Worm (Caenorhabditis elegans): ENCODE results near the gene fbxa-210.

The fbxa-210 gene

DNA sequence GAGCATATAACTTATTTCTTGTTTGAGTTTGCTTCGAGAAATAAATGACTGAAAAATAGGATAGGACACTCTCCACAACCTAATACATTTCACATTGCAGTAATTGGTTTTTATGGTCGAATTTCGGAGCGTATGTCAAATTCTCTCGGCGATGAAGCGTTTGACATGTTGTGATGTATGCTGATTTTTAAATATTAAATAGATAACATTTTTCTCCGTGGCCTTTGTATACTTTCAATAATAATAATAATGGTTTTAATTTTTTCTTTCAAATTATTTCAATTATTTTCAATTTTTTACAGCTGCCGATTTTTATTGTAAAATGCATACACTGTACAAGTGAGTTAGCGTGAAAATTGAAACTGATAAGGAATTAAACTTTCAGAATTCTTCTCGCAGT is 20.9 kb downstream of the fbxa-210 start, which contains the start of gene C14A6.3:
Gene C14A6.3 (plus strand): TSS at position 301 of the 400 bp plus-strand sequence.
- TF ChIP-seq pqm-1 (tag; optimal IDR thresholded peaks at IDR 0.05) (peak; percentile 39), ceh-32 (tag; optimal IDR thresholded peaks at IDR 0.05; ENCODE audit: poor library complexity) (no peak)

DNA sequence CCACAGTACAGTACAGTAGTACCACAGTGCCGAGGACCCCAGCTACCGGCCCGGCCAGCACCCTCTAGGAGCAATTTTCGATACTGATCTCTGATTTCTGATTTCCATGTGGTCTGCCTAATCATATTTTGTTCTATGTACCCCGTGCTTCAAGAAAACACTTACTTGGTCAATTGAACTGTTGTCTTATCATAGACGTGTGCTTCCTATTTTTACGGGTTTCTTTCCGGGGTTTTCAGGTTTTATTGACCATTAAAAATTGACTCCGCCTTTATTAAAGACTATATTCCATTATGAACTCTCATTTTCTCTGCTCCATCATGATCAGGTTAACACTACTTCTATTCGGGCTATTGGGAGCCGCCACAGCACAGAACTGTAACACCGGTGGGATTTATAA is 32.5 kb downstream of the fbxa-210 start, which contains the start of gene clec-48:
Gene clec-48 (plus strand): TSS at position 320 of the 400 bp plus-strand sequence.
- TF ChIP-seq php-3 (GFP tag; IDR thresholded peaks at IDR 0.05) (peak; percentile 95), nhr-28 (tag; optimal IDR thresholded peaks at IDR 0.05) (peak; percentile 41), daf-16 (GFP tag; optimal IDR thresholded peaks at IDR 0.05) (no peak), daf-16 (tag; optimal IDR thresholded peaks at IDR 0.05) (peak; percentile 69), F37D6.2 (tag; optimal IDR thresholded peaks at IDR 0.05) (no peak), dve-1 (tag; optimal IDR thresholded peaks at IDR 0.05; ENCODE audit: insufficient read depth) (peak; percentile 49)

DNA sequence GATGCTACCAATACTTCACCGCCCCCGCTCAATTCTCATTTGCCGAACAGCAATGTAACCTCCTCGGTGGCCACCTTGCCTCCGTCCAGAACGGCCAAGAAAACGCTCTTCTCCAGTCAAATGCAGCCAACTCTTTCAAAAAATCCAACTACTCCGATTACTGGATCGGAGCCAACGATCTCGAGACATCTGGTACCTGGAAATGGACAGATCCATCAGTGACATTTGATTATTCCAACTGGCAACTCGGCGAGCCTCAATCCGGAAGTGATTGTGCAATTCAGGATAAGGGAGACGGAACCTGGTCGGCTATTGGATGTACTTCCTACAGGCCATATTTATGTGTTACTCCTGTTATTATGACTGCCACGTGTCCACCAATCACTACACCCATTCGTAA is 33.0 kb downstream of the fbxa-210 start:
- TF ChIP-seq unc-62 (GFP tag; optimal IDR thresholded peaks at IDR 0.05 in 1 of 2) (peak in 1 of 2 experiments; percentile 97), unc-62 (tag; optimal IDR thresholded peaks at IDR 0.05) (no peak), pha-4 (GFP tag; IDR thresholded peaks at IDR 0.05) (no peak), pha-4 (tag; optimal IDR thresholded peaks at IDR 0.05) (no peak)

DNA sequence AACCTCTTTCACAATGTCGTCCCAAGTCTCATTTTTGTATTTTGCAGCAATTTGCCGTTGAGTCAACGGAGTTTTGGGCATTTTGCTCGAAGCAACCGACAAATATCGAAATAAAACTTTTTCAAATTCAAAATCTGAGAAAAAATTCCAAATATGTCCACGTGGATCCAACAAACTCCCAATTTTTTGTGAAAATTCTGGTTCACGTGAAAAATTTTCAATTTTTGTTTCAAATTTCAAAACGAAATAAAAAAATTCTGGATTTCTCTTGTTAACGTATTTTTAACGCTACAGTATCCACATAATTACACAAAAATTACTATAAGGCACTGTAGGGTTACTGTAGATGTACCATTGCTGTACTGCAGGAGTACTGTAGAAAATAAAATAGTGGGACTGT is 36.1 kb downstream of the fbxa-210 start, which contains the start of gene C14A6.13:
Gene C14A6.13 (minus strand): TSS at position 101 of the 400 bp plus-strand sequence.
- TF ChIP-seq php-3 (GFP tag; IDR thresholded peaks at IDR 0.05) (no peak), zfp-3 (GFP tag; conservative IDR thresholded peaks at IDR 0.05) (no peak), ztf-11 (tag; optimal IDR thresholded peaks at IDR 0.05) (no peak), T20F7.1 (GFP tag; optimal IDR thresholded peaks at IDR 0.05) (no peak), dmd-6 (GFP tag; IDR thresholded peaks at IDR 0.05) (no peak), mes-2 (tag; optimal IDR thresholded peaks at IDR 0.05; ENCODE audit: poor library complexity, severe bottlenecking) (no peak), tag-97 (GFP tag; IDR thresholded peaks at IDR 0.05) (no peak), daf-12 (tag; optimal IDR thresholded peaks at IDR 0.05) (no peak), aly-2 (tag; optimal IDR thresholded peaks at IDR 0.05) (no peak), R02D3.7 (tag; optimal IDR thresholded peaks at IDR 0.05) (no peak), lir-3 (tag; optimal IDR thresholded peaks at IDR 0.05) (no peak), F37D6.2 (tag; optimal IDR thresholded peaks at IDR 0.05) (no peak), madf-5 (GFP tag; IDR thresholded peaks at IDR 0.05) (no peak), madf-9 (GFP tag; conservative IDR thresholded peaks at IDR 0.05) (no peak), lim-7 (GFP tag; IDR thresholded peaks at IDR 0.05) (no peak)

DNA sequence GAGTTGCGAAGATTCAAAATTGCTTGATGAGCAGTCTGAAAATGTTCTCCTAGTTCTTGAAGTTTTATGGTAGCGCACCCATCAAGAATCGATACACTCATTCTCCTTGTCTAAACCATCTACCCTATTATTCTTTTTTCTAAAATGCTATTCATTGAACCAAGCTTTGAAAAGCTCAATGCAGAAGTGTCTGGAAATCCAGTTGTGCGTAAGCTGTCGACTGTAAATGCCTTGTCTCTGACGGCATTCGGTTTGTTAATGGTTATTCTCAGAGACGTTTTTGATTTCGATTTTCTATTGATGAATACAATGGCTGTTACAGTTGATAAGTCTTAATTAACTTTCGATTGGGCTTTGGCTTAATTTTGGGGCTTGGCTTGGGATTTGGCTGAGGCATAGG is 37.4 kb downstream of the fbxa-210 start, which contains the start of gene C14A6.12:
Gene C14A6.12 (minus strand): TSS at position 101 of the 400 bp plus-strand sequence.
- TF ChIP-seq dmd-9 (GFP tag; IDR thresholded peaks at IDR 0.05) (no peak), ceh-62 (tag; optimal IDR thresholded peaks at IDR 0.05) (no peak), attf-4 (tag; optimal IDR thresholded peaks at IDR 0.05) (no peak), Y48G9A.11 (GFP tag; IDR thresholded peaks at IDR 0.05) (no peak), nhr-48 (tag; optimal IDR thresholded peaks at IDR 0.05) (no peak), skn-1 (tag; optimal IDR thresholded peaks at IDR 0.05) (no peak), madf-9 (GFP tag; conservative IDR thresholded peaks at IDR 0.05) (no peak), ceh-32 (tag; optimal IDR thresholded peaks at IDR 0.05; ENCODE audit: poor library complexity) (no peak), D1046.2 (GFP tag; IDR thresholded peaks at IDR 0.05) (no peak), mdl-1 (tag; optimal IDR thresholded peaks at IDR 0.05) (no peak), ctbp-1 (GFP tag; IDR thresholded peaks at IDR 0.05) (no peak), hlh-30 (tag; optimal IDR thresholded peaks at IDR 0.05; ENCODE audit: insufficient read depth) (no peak)
